Fruit fly (Drosophila melanogaster) whole organism, embryonic: Measurements from ENCODE around the gene CG12947.
A peak's percentile ranks its signal among the peaks of the same experiment; 100 is the strongest.

Experiments used
- CG10565 ChIP-seq: fragments of 200-800 bp; sonication (Bioruptor generic); optimal IDR thresholded peaks from 3 replicates; lab custom pipeline; 2016; ENCODE audit warnings: missing biosample characterization, mild to moderate bottlenecking, missing genetic modification characterization
- CG11456 ChIP-seq: fragments of 200-800 bp; sonication (Bioruptor generic); IDR thresholded peaks from 3 replicates; pipeline ENCODE4 v1.3.6; 2022; ENCODE audit warnings: missing biosample characterization, missing genetic modification characterization
- CG1233 ChIP-seq: fragments of 200-800 bp; sonication (Bioruptor generic); optimal IDR thresholded peaks from 4 replicates; lab custom pipeline; 2018; ENCODE audit warnings: missing biosample characterization, mild to moderate bottlenecking, missing genetic modification characterization
- CG14965 ChIP-seq: fragments of 200-800 bp; sonication (Bioruptor generic); optimal IDR thresholded peaks from 2 replicates; lab custom pipeline; 2016; ENCODE audit warnings: missing biosample characterization, missing genetic modification characterization, borderline replicate concordance
- CG15011 ChIP-seq: fragments of 200-800 bp; sonication (Bioruptor generic); optimal IDR thresholded peaks from 3 replicates; lab custom pipeline; 2018; ENCODE audit warnings: missing biosample characterization, mild to moderate bottlenecking, missing genetic modification characterization
- CG1529 ChIP-seq: fragments of 200-800 bp; sonication (Bioruptor generic); optimal IDR thresholded peaks from 3 replicates; lab custom pipeline; 2018; ENCODE audit warnings: missing biosample characterization, missing genetic modification characterization
- CG1602 ChIP-seq: fragments of 200-800 bp; sonication (Bioruptor generic); optimal IDR thresholded peaks from 3 replicates; lab custom pipeline; 2016; ENCODE audit warnings: missing biosample characterization, missing genetic modification characterization
- CG17328 ChIP-seq: fragments of 200-800 bp; sonication (Bioruptor generic); IDR thresholded peaks from 2 replicates; pipeline ENCODE4 v1.3.6; 2022; ENCODE audit warnings: missing biosample characterization, missing genetic modification characterization
- CG18476 ChIP-seq: fragments of 200-800 bp; sonication (Bioruptor generic); optimal IDR thresholded peaks from 2 replicates; lab custom pipeline; 2016; ENCODE audit warnings: missing biosample characterization, mild to moderate bottlenecking, missing genetic modification characterization
- CG18599 ChIP-seq: fragments of 200-800 bp; sonication (Bioruptor generic); optimal IDR thresholded peaks from 3 replicates; lab custom pipeline; 2017; ENCODE audit warnings: missing biosample characterization, missing genetic modification characterization, mild to moderate bottlenecking, moderate library complexity, missing genetic modification reagents
- CG18764 ChIP-seq: fragments of 200-800 bp; sonication (Bioruptor generic); optimal IDR thresholded peaks from 3 replicates; lab custom pipeline; 2016; ENCODE audit warnings: missing biosample characterization, missing genetic modification characterization
- CG2116 ChIP-seq: fragments of 200-800 bp; sonication (Bioruptor generic); optimal IDR thresholded peaks from 3 replicates; lab custom pipeline; 2018; ENCODE audit warnings: missing biosample characterization, mild to moderate bottlenecking, missing genetic modification characterization
- CG5953 ChIP-seq: fragments of 200-800 bp; sonication (Bioruptor generic); IDR thresholded peaks from 2 replicates; pipeline ENCODE4 v1.3.6; 2022; ENCODE audit warnings: missing biosample characterization, missing genetic modification characterization
- CG6272 ChIP-seq: fragments of 200-800 bp; sonication (Bioruptor generic); IDR thresholded peaks from 2 replicates; pipeline ENCODE4 v1.3.6; 2022; ENCODE audit warnings: missing biosample characterization, missing genetic modification characterization
- CG7357 ChIP-seq: fragments of 200-800 bp; sonication (Bioruptor generic); IDR thresholded peaks from 3 replicates; pipeline ENCODE4 v1.3.6; 2022; ENCODE audit warnings: missing biosample characterization, missing genetic modification characterization
- CG7372 ChIP-seq: fragments of 200-800 bp; sonication (Bioruptor generic); IDR thresholded peaks from 2 replicates; pipeline ENCODE4 v1.3.6; 2022; ENCODE audit warnings: missing biosample characterization, missing genetic modification characterization
- CG7839 ChIP-seq: fragments of 200-800 bp; sonication (Bioruptor generic); optimal IDR thresholded peaks from 3 replicates; lab custom pipeline; 2018; ENCODE audit warnings: missing biosample characterization, mild to moderate bottlenecking, missing genetic modification characterization, moderate library complexity
- CG8359 ChIP-seq: fragments of 200-800 bp; sonication (Bioruptor generic); optimal IDR thresholded peaks from 2 replicates; lab custom pipeline; 2017; ENCODE audit warnings: missing biosample characterization, mild to moderate bottlenecking, missing genetic modification characterization, borderline replicate concordance
- CG9437 ChIP-seq: fragments of 200-800 bp; sonication (Bioruptor generic); optimal IDR thresholded peaks from 2 replicates; lab custom pipeline; 2018; ENCODE audit warnings: missing biosample characterization, mild to moderate bottlenecking, missing genetic modification characterization
- Camta ChIP-seq: fragments of 200-800 bp; sonication (Bioruptor generic); optimal IDR thresholded peaks from 2 replicates; lab custom pipeline; 2016; ENCODE audit warnings: missing biosample characterization, missing genetic modification characterization
- Gsc ChIP-seq: fragments of 200-800 bp; sonication (Bioruptor generic); IDR thresholded peaks from 2 replicates; pipeline ENCODE4 v1.3.6; 2022; ENCODE audit warnings: missing biosample characterization, missing genetic modification characterization
- HmgZ ChIP-seq: fragments of 200-800 bp; sonication (Bioruptor generic); optimal IDR thresholded peaks from 2 replicates; lab custom pipeline; 2018; ENCODE audit warnings: missing biosample characterization, mild to moderate bottlenecking, missing genetic modification characterization
- Max ChIP-seq: fragments of 200-800 bp; sonication (Bioruptor generic); optimal IDR thresholded peaks from 2 replicates; lab custom pipeline; 2016; ENCODE audit warnings: missing biosample characterization, mild to moderate bottlenecking, missing genetic modification characterization
- PHDP ChIP-seq: fragments of 200-800 bp; sonication (Bioruptor generic); optimal IDR thresholded peaks from 3 replicates; lab custom pipeline; 2018; ENCODE audit warnings: missing biosample characterization, mild to moderate bottlenecking, missing genetic modification characterization, moderate library complexity
- Six4 ChIP-seq: fragments of 200-800 bp; sonication (Bioruptor generic); optimal IDR thresholded peaks from 2 replicates; lab custom pipeline; 2016; ENCODE audit warnings: missing biosample characterization, missing genetic modification characterization
- Trl ChIP-seq, 3 experiments: fragments of >200 bp in 2 of 3; fragments of 200-800 bp in 1 of 3; sonication (Bioruptor generic) in 1 of 3; optimal IDR thresholded peaks; 2 replicates in 1 of 3; 3 replicates in 2 of 3; lab custom pipeline; 2016 to 2017; ENCODE audit warnings: missing biosample characterization in 1 of 3, missing genetic modification characterization in 1 of 3
- amos ChIP-seq: fragments of 200-800 bp; sonication (Bioruptor generic); IDR thresholded peaks from 2 replicates; pipeline ENCODE4 v1.3.6; 2022; ENCODE audit warnings: missing biosample characterization, missing genetic modification characterization; ENCODE audit not compliant: partially characterized antibody
- ap ChIP-seq: fragments of 200-800 bp; sonication (Bioruptor generic); IDR thresholded peaks from 2 replicates; pipeline ENCODE4 v1.3.6; 2022; ENCODE audit warnings: missing biosample characterization, missing genetic modification characterization
- az2 ChIP-seq: fragments of 200-800 bp; sonication (Bioruptor generic); optimal IDR thresholded peaks from 3 replicates; lab custom pipeline; 2016; ENCODE audit warnings: missing biosample characterization, missing genetic modification characterization
- croc ChIP-seq: fragments of 200-800 bp; sonication (Bioruptor generic); conservative IDR thresholded peaks from 3 replicates; pipeline ENCODE4 v1.3.6; 2022; ENCODE audit warnings: missing biosample characterization, missing genetic modification characterization
- dimm ChIP-seq: fragments of 200-800 bp; sonication (Bioruptor generic); IDR thresholded peaks from 2 replicates; pipeline ENCODE4 v1.3.6; 2022; ENCODE audit warnings: missing biosample characterization, missing genetic modification characterization
- ems ChIP-seq: fragments of 200-800 bp; sonication (Bioruptor generic); optimal IDR thresholded peaks from 3 replicates; lab custom pipeline; 2016; ENCODE audit warnings: missing biosample characterization, missing genetic modification characterization
- gce ChIP-seq: fragments of 200-800 bp; sonication (Bioruptor generic); IDR thresholded peaks from 3 replicates; pipeline ENCODE4 v1.3.6; 2022; ENCODE audit warnings: missing biosample characterization, missing genetic modification characterization
- gem ChIP-seq: fragments of 200-800 bp; sonication (Bioruptor generic); optimal IDR thresholded peaks from 2 replicates; lab custom pipeline; 2019; ENCODE audit warnings: missing biosample characterization, mild to moderate bottlenecking, missing genetic modification characterization, moderate library complexity
- grau ChIP-seq: fragments of 200-800 bp; optimal IDR thresholded peaks from 3 replicates; lab custom pipeline; 2019; ENCODE audit warnings: missing biosample characterization, mild to moderate bottlenecking, missing genetic modification characterization, moderate library complexity
- hkb ChIP-seq, 2 experiments: fragments of 200-800 bp in 1 of 2; fragments of >200 bp in 1 of 2; sonication (Bioruptor generic) in 1 of 2; IDR thresholded peaks in 1 of 2; optimal IDR thresholded peaks in 1 of 2; 2 replicates each; pipeline versions ENCODE4 v1.3.6 to Lab custom; 2017 to 2022; ENCODE audit warnings: missing biosample characterization in 1 of 2, missing genetic modification characterization in 1 of 2
- nmo ChIP-seq: fragments of 200-800 bp; sonication (Bioruptor generic); optimal IDR thresholded peaks from 2 replicates; lab custom pipeline; 2018; ENCODE audit warnings: missing biosample characterization, mild to moderate bottlenecking, missing genetic modification characterization, moderate library complexity
- org-1 ChIP-seq: fragments of 200-800 bp; sonication (Bioruptor generic); optimal IDR thresholded peaks from 2 replicates; lab custom pipeline; 2017; ENCODE audit warnings: missing biosample characterization, missing genetic modification characterization
- pan ChIP-seq, 4 experiments: fragments of >200 bp in 3 of 4; fragments of 200-800 bp in 1 of 4; sonication (Bioruptor generic) in 1 of 4; optimal IDR thresholded peaks in 3 of 4; IDR thresholded peaks in 1 of 4; 2 replicates each; pipeline versions ENCODE4 v1.3.6 to Lab custom; 2017 to 2022; ENCODE audit warnings: missing biosample characterization in 2 of 4, missing genetic modification characterization in 2 of 4, mixed read lengths in 1 of 4
- pfk ChIP-seq: fragments of 200-800 bp; sonication (Bioruptor generic); optimal IDR thresholded peaks from 2 replicates; lab custom pipeline; 2018; ENCODE audit warnings: missing biosample characterization, mild to moderate bottlenecking, missing genetic modification characterization, moderate library complexity
- pho ChIP-seq: fragments of 200-800 bp; sonication (Bioruptor generic); optimal IDR thresholded peaks from 2 replicates; lab custom pipeline; 2016; ENCODE audit warnings: missing biosample characterization, missing genetic modification characterization
- schlank ChIP-seq: fragments of 200-800 bp; sonication (Bioruptor generic); optimal IDR thresholded peaks from 2 replicates; lab custom pipeline; 2018; ENCODE audit warnings: missing biosample characterization, mild to moderate bottlenecking, missing genetic modification characterization
- sna ChIP-seq: fragments of 200-800 bp; sonication (Bioruptor generic); IDR thresholded peaks from 2 replicates; pipeline ENCODE4 v1.3.6; 2022; ENCODE audit warnings: missing biosample characterization, missing genetic modification characterization; ENCODE audit not compliant: partially characterized antibody
- ssp ChIP-seq: fragments of 200-800 bp; sonication (Bioruptor generic); IDR thresholded peaks from 2 replicates; pipeline ENCODE4 v1.3.6; 2022; ENCODE audit warnings: missing biosample characterization, missing genetic modification characterization
- sug ChIP-seq: fragments of 200-800 bp; optimal IDR thresholded peaks from 2 replicates; lab custom pipeline; 2019; ENCODE audit warnings: missing biosample characterization, mild to moderate bottlenecking, missing genetic modification characterization, moderate library complexity
- tio ChIP-seq: fragments of 200-800 bp; sonication (Bioruptor generic); optimal IDR thresholded peaks from 2 replicates; lab custom pipeline; 2017; ENCODE audit warnings: missing biosample characterization, missing genetic modification characterization, inconsistent platforms
- tx ChIP-seq: fragments of 200-800 bp; sonication (Bioruptor generic); optimal IDR thresholded peaks from 2 replicates; lab custom pipeline; 2016; ENCODE audit warnings: missing biosample characterization, missing genetic modification characterization
- unc-4 ChIP-seq: fragments of 200-800 bp; sonication (Bioruptor generic); IDR thresholded peaks from 2 replicates; pipeline ENCODE4 v1.3.6; 2022; ENCODE audit warnings: missing biosample characterization, missing genetic modification characterization; ENCODE audit not compliant: partially characterized antibody
- zfh1 ChIP-seq: fragments of 200-800 bp; sonication (Bioruptor generic); IDR thresholded peaks from 3 replicates; pipeline ENCODE4 v1.3.6; 2022; ENCODE audit warnings: missing biosample characterization, missing genetic modification characterization

CG12947 gene

DNA sequence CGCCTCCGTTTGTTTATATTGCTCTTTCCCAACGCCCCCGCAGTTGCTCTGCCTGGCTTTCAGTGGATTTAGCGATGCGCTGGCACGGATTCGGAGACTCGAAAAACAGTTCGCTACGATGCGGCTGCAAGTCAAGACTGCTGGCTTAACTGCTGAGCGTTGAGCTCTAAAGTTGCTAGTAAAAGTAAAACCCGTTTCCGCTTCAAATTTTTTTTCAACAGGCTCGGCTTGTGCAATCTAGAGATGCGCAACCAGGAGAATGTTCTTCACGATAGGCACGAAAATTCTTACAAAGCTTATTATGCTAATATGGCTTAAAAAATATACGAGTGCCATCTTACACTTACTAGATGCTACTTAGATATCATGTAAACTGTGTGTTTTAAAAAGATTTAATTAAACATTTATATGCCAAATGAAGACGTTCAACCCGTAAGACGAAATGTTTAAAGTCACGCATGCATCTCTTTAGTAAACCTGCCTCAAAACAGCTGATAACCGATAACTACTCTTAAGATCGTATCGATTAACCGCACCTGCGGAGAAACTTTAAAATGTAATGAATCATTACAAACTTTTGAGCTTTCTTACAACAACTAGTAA is 32.5 kb upstream of the CG12947 start, which contains the start of gene CG12948 (continued):
- TF ChIP-seq CG14965 (GFP tag; lab: Kevin White, UChicago) (no peak), Gsc (no peak), CG10565 (GFP tag; lab: Kevin White, UChicago) (no peak), CG1233 (GFP tag; lab: Kevin White, UChicago) (no peak), ems (GFP tag; lab: Kevin White, UChicago) (peak; percentile 11), HmgZ (tag; lab: Kevin White, UChicago) (peak; percentile 63), grau (peak; percentile 67), PHDP (tag; lab: Kevin White, UChicago) (peak; percentile 64), unc-4 (GFP tag; lab: Robert Waterston, UW) (peak; percentile 94), CG6272 (GFP tag; lab: Robert Waterston, UW) (peak; percentile 46; the same call in 1 of the 2 replicates), gem (tag; lab: Kevin White, UChicago) (no peak), ssp (GFP tag; lab: Robert Waterston, UW) (no peak), CG18599 (GFP tag; lab: Kevin White, UChicago) (no peak), croc (GFP tag; lab: Robert Waterston, UW) (no peak), Max (GFP tag; lab: Kevin White, UChicago) (peak; percentile 52), CG8359 (GFP tag; lab: Kevin White, UChicago) (no peak), CG17328 (GFP tag; lab: Robert Waterston, UW) (no peak), CG1602 (peak; percentile 32), schlank (tag; lab: Kevin White, UChicago) (peak; percentile 56), Six4 (GFP tag; lab: Kevin White, UChicago) (no peak), CG5953 (GFP tag; lab: Robert Waterston, UW) (no peak), sna (GFP tag; lab: Robert Waterston, UW) (peak; percentile 96), Trl (optimal IDR thresholded peaks at IDR 0.05; lab: Kevin White, UChicago) (no peak), Trl (GFP tag; optimal IDR thresholded peaks at IDR 0.05; lab: Kevin White, UChicago) (peak; percentile 52), nmo (GFP tag; lab: Kevin White, UChicago) (peak; percentile 49), Camta (peak; percentile 48), pan (optimal IDR thresholded peaks at IDR 0.05; lab: Kevin White, UChicago) (no peak), pan (GFP tag; optimal IDR thresholded peaks at IDR 0.05 in 1 of 2, IDR thresholded peaks at IDR 0.05 in 1 of 2) (no peak), org-1 (GFP tag; lab: Kevin White, UChicago) (no peak), CG1529 (GFP tag; lab: Kevin White, UChicago) (peak; percentile 13), hkb (optimal IDR thresholded peaks at IDR 0.05; lab: Kevin White, UChicago) (no peak), hkb (GFP tag; IDR thresholded peaks at IDR 0.05; lab: Robert Waterston, UW) (no peak), az2 (GFP tag; lab: Kevin White, UChicago) (peak; percentile 3), dimm (GFP tag; lab: Robert Waterston, UW) (no peak), CG18764 (no peak), pfk (no peak), CG18476 (GFP tag; lab: Kevin White, UChicago) (no peak), gce (GFP tag; lab: Robert Waterston, UW) (no peak), CG9437 (GFP tag; lab: Kevin White, UChicago) (peak; percentile 30), tio (no peak), CG11456 (0 out of 3 replicates have a peak, but pooled peaks have one; percentile 12), CG7372 (no peak), CG2116 (peak; percentile 57), sug (tag; lab: Kevin White, UChicago) (peak; percentile 68), ap (GFP tag; lab: Robert Waterston, UW) (no peak), amos (GFP tag; lab: Robert Waterston, UW) (peak; percentile 77), zfh1 (GFP tag; lab: Robert Waterston, UW) (no peak; the same call in 2 of the 3 replicates), pho (peak; percentile 40), CG7839 (tag; lab: Kevin White, UChicago) (no peak), tx (GFP tag; lab: Kevin White, UChicago) (peak; percentile 41), CG15011 (no peak), CG7357 (no peak)
